Worm (Caenorhabditis elegans) whole organism, L3 larva: ENCODE data around the gene M153.5.

Experiments used
- ceh-28 ChIP-seq: fragments of 150-350 bp; optimal IDR thresholded peaks from 2 replicates; lab custom pipeline; 2014; ENCODE audit warnings: missing biosample characterization, missing genetic modification reagents, missing genetic modification characterization
- ceh-9 ChIP-seq: sonication (generic microtip); optimal IDR thresholded peaks from 2 replicates; lab custom pipeline; 2018; ENCODE audit warnings: missing biosample characterization, missing genetic modification characterization
- elt-1 ChIP-seq: fragments of 150-350 bp; optimal IDR thresholded peaks from 2 replicates; lab custom pipeline; 2014; ENCODE audit warnings: missing biosample characterization, missing genetic modification characterization
- fos-1 ChIP-seq: fragments of 150-350 bp; optimal IDR thresholded peaks from 2 replicates; lab custom pipeline; 2014; ENCODE audit warnings: missing biosample characterization, missing genetic modification characterization
- lin-39 ChIP-seq: fragments of 150-350 bp; optimal IDR thresholded peaks from 2 replicates; lab custom pipeline; 2018; ENCODE audit warnings: missing biosample characterization, missing genetic modification reagents, missing genetic modification characterization
- pqm-1 ChIP-seq: fragments of 150-350 bp; optimal IDR thresholded peaks from 2 replicates; lab custom pipeline; 2017; ENCODE audit warnings: missing biosample characterization, missing genetic modification characterization, inconsistent platforms
- unc-62 ChIP-seq: fragments of 150-350 bp; sonication (generic microtip); optimal IDR thresholded peaks from 4 replicates; lab custom pipeline; 2014; ENCODE audit warnings: missing biosample characterization, missing genetic modification reagents, missing genetic modification characterization

ce11 chrX:12121285-12121684, 22.5 kb upstream of the M153.5 start, which contains the start of gene lgc-17:
- TF ChIP-seq lin-39 = no peak
- no peak for TF ChIP-seq fos-1 (tag; lab: Kevin White, UChicago)
- no peak for TF ChIP-seq pqm-1 (tag; lab: Kevin White, UChicago)
- TF ChIP-seq ceh-28 (tag; lab: Kevin White, UChicago) = no peak
- TF ChIP-seq ceh-9 (tag; lab: Kevin White, UChicago) = no peak
- no peak for TF ChIP-seq unc-62 (GFP tag; lab: Kevin White, UChicago)
- no peak for TF ChIP-seq elt-1 (tag; lab: Kevin White, UChicago)
